Fruit fly (Drosophila melanogaster): ENCODE measurements around the gene lok.

DNA sequence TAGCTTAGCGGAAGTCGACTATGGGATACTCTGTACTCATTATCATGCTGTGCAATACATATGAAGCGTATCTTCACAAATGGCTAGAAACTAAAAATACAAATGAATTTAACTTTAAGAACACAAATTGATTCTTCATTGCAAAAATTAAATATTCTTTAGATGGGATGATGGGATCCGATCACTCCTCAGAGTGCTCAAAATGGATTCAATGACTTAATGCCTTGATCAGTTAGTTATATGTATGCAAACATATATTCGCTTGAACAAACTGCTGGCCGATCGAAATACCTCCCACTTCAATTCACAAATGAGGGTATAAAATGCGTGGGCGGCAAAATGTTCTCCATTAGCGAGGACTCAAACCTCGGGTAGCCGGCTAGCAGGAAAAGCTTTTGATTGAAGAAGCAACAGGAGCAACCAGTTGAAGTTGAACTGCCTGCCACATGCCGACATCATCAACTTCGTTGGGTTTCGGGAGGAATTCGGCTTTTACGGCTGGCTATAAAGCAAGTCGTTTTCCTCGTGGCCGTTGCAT lies 33.8 kb upstream of the lok start, which contains the start of gene sNPF:
- TF ChIP-seq OdsH (GFP tag; optimal IDR thresholded peaks at IDR 0.05) (peak; percentile 49), woc (GFP tag; optimal IDR thresholded peaks at IDR 0.05) (peak; percentile 71), lola (GFP tag; optimal IDR thresholded peaks at IDR 0.05) (no peak), dsf (GFP tag; optimal IDR thresholded peaks at IDR 0.05; ENCODE audit: borderline replicate concordance) (no peak), CrebA (GFP tag; optimal IDR thresholded peaks at IDR 0.05; ENCODE audit: borderline replicate concordance) (no peak), Mio (GFP tag; optimal IDR thresholded peaks at IDR 0.05) (no peak), Rel (GFP tag; optimal IDR thresholded peaks at IDR 0.05) (no peak), Rel (tag; optimal IDR thresholded peaks at IDR 0.05) (no peak), psq (GFP tag; optimal IDR thresholded peaks at IDR 0.05) (no peak), Myc (optimal IDR thresholded peaks at IDR 0.05) (no peak)
